1 worm cellular context compared by ENCODE assay signal in genomic region chrV:9855920-9856852, ce11.
A peak's percentile ranks its signal among the peaks of the same experiment; 100 is the strongest.
TF ChIP-seq lines count a peak whose summit lies in the region.

No protein-coding gene starts in this region.

TF ChIP-seq in whole organism, L1 larva, 84 proteins besides CTCF, POLR2A, EP300 and RAD21 (continued from another document):
- no peak for TF ChIP-seq ceh-82 (tag; optimal IDR thresholded peaks at IDR 0.05; lab: Kevin White, UChicago)
- no peak for TF ChIP-seq hpl-2 (GFP tag; optimal IDR thresholded peaks at IDR 0.05; lab: Kevin White, UChicago)
- no peak for TF ChIP-seq sox-4 (tag; optimal IDR thresholded peaks at IDR 0.05; lab: Kevin White, UChicago)
- TF ChIP-seq lin-14 (GFP tag; optimal IDR thresholded peaks at IDR 0.05; lab: Kevin White, UChicago): peak; percentile 83
- TF ChIP-seq blmp-1 (tag; optimal IDR thresholded peaks at IDR 0.05; lab: Kevin White, UChicago): peak; percentile 75
- peak; percentile 4 for TF ChIP-seq ama-1 (optimal IDR thresholded peaks at IDR 0.05; lab: Kevin White, UChicago)
- TF ChIP-seq skn-1 (tag; optimal IDR thresholded peaks at IDR 0.05; lab: Kevin White, UChicago): no peak
- peak; percentile 8 for TF ChIP-seq irx-1 (tag; optimal IDR thresholded peaks at IDR 0.05; lab: Kevin White, UChicago)
- TF ChIP-seq dsc-1 (tag; optimal IDR thresholded peaks at IDR 0.05; lab: Kevin White, UChicago): peak; percentile 9
- TF ChIP-seq F16B12.6 (tag; optimal IDR thresholded peaks at IDR 0.05; lab: Kevin White, UChicago): no peak
- TF ChIP-seq pag-3 (tag; optimal IDR thresholded peaks at IDR 0.05; lab: Kevin White, UChicago; ENCODE audit: borderline replicate concordance, insufficient read depth): no peak
- TF ChIP-seq nhr-84 (tag; optimal IDR thresholded peaks at IDR 0.05; lab: Kevin White, UChicago): no peak
- TF ChIP-seq nhr-71 (tag; optimal IDR thresholded peaks at IDR 0.05; lab: Kevin White, UChicago): peak; percentile 31
- TF ChIP-seq lin-15B (tag; optimal IDR thresholded peaks at IDR 0.05; lab: Kevin White, UChicago): no peak
- no peak for TF ChIP-seq egl-27 (tag; optimal IDR thresholded peaks at IDR 0.05; lab: Kevin White, UChicago)
- TF ChIP-seq fkh-4 (tag; optimal IDR thresholded peaks at IDR 0.05; lab: Kevin White, UChicago; ENCODE audit: borderline replicate concordance): no peak
- no peak for TF ChIP-seq grh-1 (GFP tag; IDR thresholded peaks at IDR 0.05; lab: Robert Waterston, UW)
- peak; percentile 9 for TF ChIP-seq nhr-90 (tag; optimal IDR thresholded peaks at IDR 0.05; lab: Kevin White, UChicago; ENCODE audit: poor library complexity)
- TF ChIP-seq ztf-4 (tag; optimal IDR thresholded peaks at IDR 0.05; lab: Kevin White, UChicago): no peak
- TF ChIP-seq xbp-1 (tag; optimal IDR thresholded peaks at IDR 0.05; lab: Kevin White, UChicago): peak; percentile 70
- peak; percentile 42 for TF ChIP-seq nhr-19 (GFP tag; conservative IDR thresholded peaks at IDR 0.05; lab: Robert Waterston, UW)
- TF ChIP-seq nhr-28 (tag; optimal IDR thresholded peaks at IDR 0.05; lab: Kevin White, UChicago): no peak
- TF ChIP-seq nhr-237 (tag; optimal IDR thresholded peaks at IDR 0.05; lab: Kevin White, UChicago): no peak
- no peak for TF ChIP-seq aly-2 (tag; optimal IDR thresholded peaks at IDR 0.05; lab: Kevin White, UChicago)
- TF ChIP-seq swsn-7 (tag; optimal IDR thresholded peaks at IDR 0.05; lab: Kevin White, UChicago): peak; percentile 45
- peak; percentile 66 for TF ChIP-seq nhr-85 (tag; lab: Kevin White, UChicago)
- TF ChIP-seq efl-1 (optimal IDR thresholded peaks at IDR 0.05; lab: Kevin White, UChicago): peak; percentile 51 to 67
- peak; percentile 41 to 89 for TF ChIP-seq efl-1 (GFP tag; optimal IDR thresholded peaks at IDR 0.05 in 1 of 2; lab: Kevin White, UChicago)
- TF ChIP-seq mep-1 (tag; optimal IDR thresholded peaks at IDR 0.05; lab: Kevin White, UChicago): peak; percentile 64
- TF ChIP-seq zag-1 (tag; optimal IDR thresholded peaks at IDR 0.05; lab: Kevin White, UChicago): no peak
- TF ChIP-seq elt-3 (tag; optimal IDR thresholded peaks at IDR 0.05; lab: Kevin White, UChicago): peak in 1 of 6 experiments; percentile 25
- peak; percentile 56 for TF ChIP-seq nhr-20 (tag; optimal IDR thresholded peaks at IDR 0.05; lab: Kevin White, UChicago)
- TF ChIP-seq lin-35 (GFP tag; optimal IDR thresholded peaks at IDR 0.05; lab: Kevin White, UChicago): peak; percentile 11 to 51
- no peak for TF ChIP-seq snpc-4 (tag; optimal IDR thresholded peaks at IDR 0.05; lab: Kevin White, UChicago)
- peak in 1 of 2 experiments; percentile 32 for TF ChIP-seq mdl-1 (tag; optimal IDR thresholded peaks at IDR 0.05; lab: Kevin White, UChicago)
- no peak for TF ChIP-seq alr-1 (tag; optimal IDR thresholded peaks at IDR 0.05; lab: Kevin White, UChicago; ENCODE audit: borderline replicate concordance)
- no peak for TF ChIP-seq ets-5 (GFP tag; IDR thresholded peaks at IDR 0.05; lab: Robert Waterston, UW)
- no peak for TF ChIP-seq pax-3 (tag; optimal IDR thresholded peaks at IDR 0.05; lab: Kevin White, UChicago)
- no peak for TF ChIP-seq nhr-76 (tag; optimal IDR thresholded peaks at IDR 0.05; lab: Kevin White, UChicago)
